Fruit fly (Drosophila melanogaster) Kc167 (cell line): ENCODE results near the gene CG7766.

Source experiments
- h ChIP-seq: fragments of >200 bp; optimal IDR thresholded peaks from 3 replicates; lab custom pipeline; 2018; ENCODE audit warnings: missing external identifiers
- psq ChIP-seq: fragments of >200 bp; optimal IDR thresholded peaks from 2 replicates; lab custom pipeline; 2017; ENCODE audit warnings: missing external identifiers
- ttk ChIP-seq: sonication (Bioruptor generic); optimal IDR thresholded peaks from 2 replicates; lab custom pipeline; 2017; ENCODE audit warnings: missing external identifiers

dm6 chrX:9106212-9106774, 2.8 kb upstream of the CG7766 start, which contains the start of gene Bx42:
- TF ChIP-seq ttk (no peak), h (lab: Kevin White, UChicago) (no peak), psq (lab: Kevin White, UChicago) (no peak)
